Worm (Caenorhabditis elegans): ENCODE results near the gene F47B8.1.

F47B8.1 gene

ce11 chrV:14268616-14269015, 45.5 kb downstream of the F47B8.1 start, which contains the start of gene F40G12.4:
Gene F40G12.4, minus strand, starts transcription at chrV:14268716.
- TF ChIP-seq Y53F4B.3 (GFP tag; IDR thresholded peaks at IDR 0.05): no peak
- TF ChIP-seq madf-3 (GFP tag; IDR thresholded peaks at IDR 0.05): no peak
- no peak for TF ChIP-seq cebp-2 (GFP tag; IDR thresholded peaks at IDR 0.05)
- no peak for TF ChIP-seq madf-8 (GFP tag; conservative IDR thresholded peaks at IDR 0.05)
- TF ChIP-seq mcd-1 (GFP tag; IDR thresholded peaks at IDR 0.05): no peak
- TF ChIP-seq lin-26 (GFP tag; IDR thresholded peaks at IDR 0.05): no peak
- no peak for TF ChIP-seq B0019.2 (GFP tag; conservative IDR thresholded peaks at IDR 0.05)
- TF ChIP-seq mel-28 (tag; optimal IDR thresholded peaks at IDR 0.05; ENCODE audit: borderline replicate concordance): no peak
- TF ChIP-seq dpl-1 (GFP tag; optimal IDR thresholded peaks at IDR 0.05): no peak
- TF ChIP-seq rpc-1 (optimal IDR thresholded peaks at IDR 0.05): no peak
- no peak for TF ChIP-seq rpc-1 (tag; optimal IDR thresholded peaks at IDR 0.05)

ce11 chrV:14267326-14267942, 46.7 kb downstream of the F47B8.1 start:
- TF ChIP-seq ztf-25 (GFP tag; IDR thresholded peaks at IDR 0.05): no peak
- TF ChIP-seq cebp-1 (GFP tag; IDR thresholded peaks at IDR 0.05): no peak
- TF ChIP-seq cebp-1 (tag; optimal IDR thresholded peaks at IDR 0.05): no peak
- no peak for TF ChIP-seq C17E4.6 (GFP tag; IDR thresholded peaks at IDR 0.05)
- 0 out of 2 replicates have a peak, but pooled peaks have one; percentile 38 for TF ChIP-seq lin-26 (GFP tag; IDR thresholded peaks at IDR 0.05)
- no peak for TF ChIP-seq bed-2 (GFP tag; IDR thresholded peaks at IDR 0.05)
- no peak for TF ChIP-seq hlh-26 (GFP tag; conservative IDR thresholded peaks at IDR 0.05)
- TF ChIP-seq aptf-3 (GFP tag; IDR thresholded peaks at IDR 0.05): no peak
- TF ChIP-seq B0035.1 (tag; optimal IDR thresholded peaks at IDR 0.05): no peak
- TF ChIP-seq egrh-3 (GFP tag; IDR thresholded peaks at IDR 0.05): no peak
- TF ChIP-seq lir-1 (GFP tag; conservative IDR thresholded peaks at IDR 0.05): no peak
- TF ChIP-seq die-1 (tag; optimal IDR thresholded peaks at IDR 0.05): peak; percentile 4
- TF ChIP-seq sea-2 (GFP tag; IDR thresholded peaks at IDR 0.05): no peak
- TF ChIP-seq fkh-3 (tag; optimal IDR thresholded peaks at IDR 0.05): no peak
- no peak for TF ChIP-seq ZK185.1 (tag; optimal IDR thresholded peaks at IDR 0.05; ENCODE audit: poor library complexity, severe bottlenecking)
- no peak for TF ChIP-seq nfyb-1 (GFP tag; IDR thresholded peaks at IDR 0.05)
- TF ChIP-seq F10E7.11 (tag; optimal IDR thresholded peaks at IDR 0.05): no peak
- TF ChIP-seq lin-40 (tag; optimal IDR thresholded peaks at IDR 0.05): no peak
- no peak for TF ChIP-seq nfya-2 (GFP tag; IDR thresholded peaks at IDR 0.05)
- no peak for TF ChIP-seq hlh-12 (tag; optimal IDR thresholded peaks at IDR 0.05)
- TF ChIP-seq gei-17 (GFP tag; optimal IDR thresholded peaks at IDR 0.05): no peak
- TF ChIP-seq snpc-1.1 (tag; optimal IDR thresholded peaks at IDR 0.05; ENCODE audit: insufficient read depth): peak; percentile 92
- TF ChIP-seq ztf-3 (GFP tag; optimal IDR thresholded peaks at IDR 0.05): no peak
- peak; percentile 59 for TF ChIP-seq snpc-1.3 (tag; optimal IDR thresholded peaks at IDR 0.05; ENCODE audit: insufficient read depth)
- 0 out of 2 replicates have a peak, but pooled peaks have one; percentile 15 for TF ChIP-seq madf-8 (GFP tag; conservative IDR thresholded peaks at IDR 0.05)
- TF ChIP-seq ceh-91 (GFP tag; IDR thresholded peaks at IDR 0.05): no peak
- TF ChIP-seq Y67H2A.10 (GFP tag; conservative IDR thresholded peaks at IDR 0.05): no peak
- TF ChIP-seq mxl-1 (tag; optimal IDR thresholded peaks at IDR 0.05): no peak
- no peak for TF ChIP-seq lsy-27 (tag; optimal IDR thresholded peaks at IDR 0.05; ENCODE audit: borderline replicate concordance, insufficient read depth)
- TF ChIP-seq nhr-90 (tag; optimal IDR thresholded peaks at IDR 0.05): no peak
- peak; percentile 29; the same call in 1 of the 2 replicates for TF ChIP-seq pbrm-1 (GFP tag; IDR thresholded peaks at IDR 0.05)
- TF ChIP-seq F55B11.4 (tag; optimal IDR thresholded peaks at IDR 0.05; ENCODE audit: borderline replicate concordance, insufficient read depth): no peak
- TF ChIP-seq F39B2.1 (GFP tag; IDR thresholded peaks at IDR 0.05): no peak
- TF ChIP-seq unc-62 (GFP tag; optimal IDR thresholded peaks at IDR 0.05): no peak
- no peak for TF ChIP-seq pha-4 (tag; optimal IDR thresholded peaks at IDR 0.05)
- peak; percentile 81 for TF ChIP-seq D2030.7 (GFP tag; IDR thresholded peaks at IDR 0.05)
- no peak; the same call in 1 of the 2 replicates for TF ChIP-seq dox-1 (GFP tag; IDR thresholded peaks at IDR 0.05)
- TF ChIP-seq egl-18 (GFP tag; IDR thresholded peaks at IDR 0.05): no peak

Measured in whole organism, young adult.